Worm (Caenorhabditis elegans) whole organism, late embryonic: ENCODE results near the gene hot-8.
A peak's percentile ranks its signal among the peaks of the same experiment; 100 is the strongest.

Experiments used
- C38D4.7 ChIP-seq: fragments of 200-800 bp; sonication (Bioruptor generic); optimal IDR thresholded peaks from 2 replicates; lab custom pipeline; 2018; ENCODE audit warnings: mild to moderate bottlenecking, missing genetic modification characterization, moderate library complexity, missing compliant biosample characterization
- K09A11.1 ChIP-seq: sonication (generic microtip); optimal IDR thresholded peaks from 2 replicates; lab custom pipeline; 2017; ENCODE audit warnings: antibody characterized with exemption, mild to moderate bottlenecking, missing genetic modification characterization, missing compliant biosample characterization; ENCODE audit not compliant: insufficient read depth
- ahr-1 ChIP-seq: sonication (generic microtip); optimal IDR thresholded peaks from 2 replicates; lab custom pipeline; 2016; ENCODE audit warnings: missing genetic modification characterization, missing compliant biosample characterization
- ama-1 ChIP-seq: fragments of 150-350 bp; optimal IDR thresholded peaks from 2 replicates; lab custom pipeline; 2014
- ceh-14 ChIP-seq: sonication (generic microtip); optimal IDR thresholded peaks from 2 replicates; lab custom pipeline; 2016; ENCODE audit warnings: missing genotype, missing genetic modification characterization, missing compliant biosample characterization
- ceh-18 ChIP-seq: sonication (generic microtip); optimal IDR thresholded peaks from 2 replicates; lab custom pipeline; 2016; ENCODE audit warnings: missing genetic modification characterization, missing compliant biosample characterization
- ceh-2 ChIP-seq: sonication (generic microtip); optimal IDR thresholded peaks from 2 replicates; lab custom pipeline; 2016; ENCODE audit warnings: missing genotype, missing genetic modification characterization, missing compliant biosample characterization
- ceh-24 ChIP-seq: sonication (generic microtip); optimal IDR thresholded peaks from 2 replicates; lab custom pipeline; 2016; ENCODE audit warnings: mild to moderate bottlenecking, missing genetic modification characterization, missing compliant biosample characterization
- ceh-31 ChIP-seq: sonication (generic microtip); optimal IDR thresholded peaks from 2 replicates; lab custom pipeline; 2016; ENCODE audit warnings: missing genetic modification characterization, missing compliant biosample characterization
- ceh-45 ChIP-seq: fragments of 200-800 bp; sonication (Bioruptor generic); IDR thresholded peaks from 2 replicates; pipeline ENCODE4 v1.3.6; 2022; ENCODE audit warnings: missing genetic modification reagents, missing genetic modification characterization, missing compliant biosample characterization
- ceh-48 ChIP-seq: sonication (generic microtip); optimal IDR thresholded peaks from 2 replicates; lab custom pipeline; 2016; ENCODE audit warnings: missing genetic modification characterization, inconsistent platforms, missing compliant biosample characterization
- dmd-4 ChIP-seq: sonication (generic microtip); optimal IDR thresholded peaks from 2 replicates; lab custom pipeline; 2016; ENCODE audit warnings: borderline replicate concordance, missing genetic modification characterization, missing compliant biosample characterization
- dve-1 ChIP-seq: sonication (generic microtip); optimal IDR thresholded peaks from 2 replicates; lab custom pipeline; 2017; ENCODE audit warnings: antibody characterized with exemption, mild to moderate bottlenecking, missing genetic modification characterization, missing compliant biosample characterization
- elt-4 ChIP-seq: sonication (generic microtip); optimal IDR thresholded peaks from 2 replicates; lab custom pipeline; 2016; ENCODE audit warnings: missing genetic modification characterization, missing compliant biosample characterization
- fax-1 ChIP-seq: sonication (generic microtip); optimal IDR thresholded peaks from 2 replicates; lab custom pipeline; 2016; ENCODE audit warnings: missing genotype, missing genetic modification characterization, missing compliant biosample characterization
- gmeb-2 ChIP-seq: sonication (generic microtip); optimal IDR thresholded peaks from 2 replicates; lab custom pipeline; 2016; ENCODE audit warnings: missing genetic modification characterization, inconsistent platforms, missing compliant biosample characterization
- hlh-13 ChIP-seq: fragments of 200-800 bp; sonication (Bioruptor generic); optimal IDR thresholded peaks from 2 replicates; lab custom pipeline; 2018; ENCODE audit warnings: mild to moderate bottlenecking, missing genetic modification characterization, missing compliant biosample characterization
- hlh-15 ChIP-seq: sonication (generic microtip); optimal IDR thresholded peaks from 2 replicates; lab custom pipeline; 2016; ENCODE audit warnings: missing genetic modification characterization, missing compliant biosample characterization
- hlh-30 ChIP-seq: sonication (generic microtip); optimal IDR thresholded peaks from 2 replicates; lab custom pipeline; 2017; ENCODE audit warnings: antibody characterized with exemption, missing genetic modification characterization, missing compliant biosample characterization; ENCODE audit not compliant: insufficient read depth
- hlh-6 ChIP-seq: sonication (generic microtip); optimal IDR thresholded peaks from 2 replicates; lab custom pipeline; 2016; ENCODE audit warnings: missing genotype, missing genetic modification characterization, missing compliant biosample characterization
- lim-6 ChIP-seq: sonication (generic microtip); optimal IDR thresholded peaks from 2 replicates; lab custom pipeline; 2016; ENCODE audit warnings: missing genetic modification characterization, missing compliant biosample characterization
- nfya-1 ChIP-seq: sonication (generic microtip); optimal IDR thresholded peaks from 2 replicates; lab custom pipeline; 2017; ENCODE audit warnings: missing genetic modification characterization, mild to moderate bottlenecking, missing compliant biosample characterization, antibody characterized with exemption, moderate library complexity
- nhr-11 ChIP-seq: fragments of 150-350 bp; optimal IDR thresholded peaks from 2 replicates; lab custom pipeline; 2014; ENCODE audit warnings: missing biosample characterization, missing genetic modification characterization
- nhr-232 ChIP-seq: sonication (generic microtip); optimal IDR thresholded peaks from 2 replicates; lab custom pipeline; 2016; ENCODE audit warnings: missing genetic modification characterization, missing compliant biosample characterization
- pag-3 ChIP-seq: sonication (generic microtip); optimal IDR thresholded peaks from 2 replicates; lab custom pipeline; 2016; ENCODE audit warnings: missing compliant biosample characterization, missing genetic modification characterization, borderline replicate concordance
- pax-1 ChIP-seq: fragments of 150-350 bp; optimal IDR thresholded peaks from 2 replicates; lab custom pipeline; 2014; ENCODE audit warnings: missing biosample characterization, missing genetic modification characterization
- pha-4 ChIP-seq: fragments of 150-350 bp; optimal IDR thresholded peaks from 2 replicates; lab custom pipeline; 2018; ENCODE audit warnings: missing biosample characterization, missing genetic modification reagents, missing genetic modification characterization
- rnt-1 ChIP-seq: sonication (generic microtip); optimal IDR thresholded peaks from 2 replicates; lab custom pipeline; 2016; ENCODE audit warnings: missing genetic modification characterization, missing compliant biosample characterization
- sdc-2 ChIP-seq: sonication (generic microtip); optimal IDR thresholded peaks from 2 replicates; lab custom pipeline; 2016; ENCODE audit warnings: missing genotype, missing genetic modification characterization, missing compliant biosample characterization
- sox-4 ChIP-seq: sonication (generic microtip); optimal IDR thresholded peaks from 2 replicates; lab custom pipeline; 2017; ENCODE audit warnings: mild to moderate bottlenecking, missing genetic modification characterization, inconsistent platforms, missing compliant biosample characterization
- syd-9 ChIP-seq: sonication (generic microtip); optimal IDR thresholded peaks from 2 replicates; lab custom pipeline; 2016; ENCODE audit warnings: mild to moderate bottlenecking, missing genetic modification characterization, moderate library complexity, missing compliant biosample characterization
- tbx-2 ChIP-seq: sonication (generic microtip); optimal IDR thresholded peaks from 2 replicates; lab custom pipeline; 2016; ENCODE audit warnings: missing genetic modification characterization, missing compliant biosample characterization
- ttx-3 ChIP-seq: sonication (generic microtip); optimal IDR thresholded peaks from 2 replicates; lab custom pipeline; 2016; ENCODE audit warnings: missing genetic modification reagents, missing genetic modification characterization, missing compliant biosample characterization
- unc-3 ChIP-seq, 2 experiments: fragments of 200-800 bp in 1 of 2; sonication (Bioruptor generic) in 1 of 2; sonication (generic microtip) in 1 of 2; conservative IDR thresholded peaks in 1 of 2; optimal IDR thresholded peaks in 1 of 2; 2 replicates each; pipeline versions ENCODE4 v1.3.6 to Lab custom; 2016 to 2022; ENCODE audit warnings: missing compliant biosample characterization in 2 of 2, missing genetic modification characterization in 2 of 2, missing genetic modification reagents in 1 of 2
- unc-42 ChIP-seq: sonication (generic microtip); optimal IDR thresholded peaks from 2 replicates; lab custom pipeline; 2016; ENCODE audit warnings: missing genotype, missing genetic modification characterization, missing compliant biosample characterization
- unc-55 ChIP-seq: sonication (generic microtip); optimal IDR thresholded peaks from 2 replicates; lab custom pipeline; 2017; ENCODE audit warnings: missing biosample characterization, missing genetic modification reagents, missing genetic modification characterization
- zip-5 ChIP-seq: sonication (generic microtip); optimal IDR thresholded peaks from 2 replicates; lab custom pipeline; 2016; ENCODE audit warnings: missing genetic modification characterization, missing compliant biosample characterization

hot-8 gene

DNA sequence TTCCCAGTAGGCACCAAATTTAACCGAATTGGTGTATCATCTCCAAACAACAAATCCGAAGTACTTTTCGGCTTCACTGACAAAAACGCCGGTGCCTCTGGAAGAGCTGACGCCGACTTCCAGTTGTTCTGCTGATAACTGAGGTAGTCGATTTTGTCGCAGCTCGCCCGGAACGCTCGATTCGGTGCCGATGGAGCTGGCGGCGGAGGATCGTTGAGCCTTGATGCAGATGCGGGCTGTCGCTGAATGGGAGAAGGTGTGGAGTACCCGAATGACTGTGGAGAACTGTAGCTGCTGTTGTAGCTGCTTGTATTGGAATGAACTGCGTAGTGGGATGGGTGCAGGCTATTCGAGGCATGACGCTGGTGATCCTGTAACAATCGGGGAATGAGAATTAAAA is 33.1 kb downstream of the hot-8 start (continued):
- no peak for TF ChIP-seq tbx-2 (tag; lab: Kevin White, UChicago)
- TF ChIP-seq rnt-1 (tag; lab: Kevin White, UChicago), result no peak

DNA sequence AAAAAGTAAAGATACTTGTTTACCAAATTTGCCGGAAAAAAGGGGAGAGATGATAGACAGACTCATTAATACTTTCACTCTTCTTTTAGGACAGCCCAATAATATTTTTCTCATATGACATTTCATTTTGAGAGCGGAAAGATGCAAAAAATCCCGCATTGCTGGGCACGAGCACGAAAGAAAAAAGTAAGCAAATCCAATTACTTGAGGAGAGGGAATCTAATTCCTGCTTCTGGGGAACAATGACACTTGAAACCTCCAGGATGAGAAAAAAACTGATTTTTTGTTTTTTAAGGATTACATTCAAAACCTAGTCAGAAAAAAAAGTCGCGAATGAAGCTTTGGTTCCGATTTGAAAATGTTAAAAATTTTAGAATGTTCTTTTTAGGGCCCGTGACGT is 36.7 kb downstream of the hot-8 start:
- TF ChIP-seq hlh-15 (tag; lab: Kevin White, UChicago), result no peak
- no peak for TF ChIP-seq pag-3
- no peak for TF ChIP-seq gmeb-2 (tag; lab: Kevin White, UChicago)
- TF ChIP-seq unc-42, result peak; percentile 64
- no peak for TF ChIP-seq nhr-11 (tag; lab: Kevin White, UChicago)

ce11 chrX:1218457-1218856 is 38.4 kb downstream of the hot-8 start:
- TF ChIP-seq lim-6 (no peak), unc-55 (GFP tag; lab: Kevin White, UChicago) (no peak), sdc-2 (tag; lab: Kevin White, UChicago) (no peak), hlh-30 (no peak), K09A11.1 (tag; lab: Kevin White, UChicago) (no peak), nfya-1 (no peak), ceh-14 (tag; lab: Kevin White, UChicago) (no peak), tbx-2 (tag; lab: Kevin White, UChicago) (no peak), ahr-1 (tag; lab: Kevin White, UChicago) (no peak)

ce11 chrX:1222391-1222790 is 42.3 kb downstream of the hot-8 start:
- TF ChIP-seq pha-4 (tag; lab: Kevin White, UChicago), result no peak
- TF ChIP-seq nhr-11 (tag; lab: Kevin White, UChicago), result no peak
- TF ChIP-seq dve-1 (tag; lab: Kevin White, UChicago), result no peak
- TF ChIP-seq ttx-3 (tag; lab: Kevin White, UChicago), result no peak
- TF ChIP-seq ceh-18, result no peak
- peak; percentile 10 for TF ChIP-seq tbx-2 (tag; lab: Kevin White, UChicago)
- TF ChIP-seq zip-5 (tag; lab: Kevin White, UChicago), result no peak
- TF ChIP-seq fax-1 (tag; lab: Kevin White, UChicago), result no peak
- TF ChIP-seq ceh-24, result no peak
- no peak for TF ChIP-seq unc-3 (GFP tag; conservative IDR thresholded peaks at IDR 0.05; lab: Robert Waterston, UW)
- no peak for TF ChIP-seq unc-3 (tag; optimal IDR thresholded peaks at IDR 0.05; lab: Kevin White, UChicago)
- TF ChIP-seq sox-4, result no peak
- peak; percentile 26 for TF ChIP-seq ceh-48 (tag; lab: Kevin White, UChicago)
- no peak for TF ChIP-seq pax-1
- TF ChIP-seq ceh-31 (tag; lab: Kevin White, UChicago), result peak; percentile 3

- no peak for TF ChIP-seq sox-4
- no peak for TF ChIP-seq rnt-1 (tag; lab: Kevin White, UChicago)
- no peak for TF ChIP-seq pag-3
- no peak for TF ChIP-seq dmd-4 (tag; lab: Kevin White, UChicago)
- TF ChIP-seq C38D4.7 (GFP tag; lab: Kevin White, UChicago), result no peak
- no peak for TF ChIP-seq ceh-14 (tag; lab: Kevin White, UChicago)
- TF ChIP-seq hlh-30, result no peak
- TF ChIP-seq ceh-48 (tag; lab: Kevin White, UChicago), result no peak
- TF ChIP-seq ceh-2 (tag; lab: Kevin White, UChicago), result no peak
- TF ChIP-seq ceh-31 (tag; lab: Kevin White, UChicago), result no peak
- TF ChIP-seq fax-1 (tag; lab: Kevin White, UChicago), result no peak
- no peak for TF ChIP-seq unc-3 (GFP tag; conservative IDR thresholded peaks at IDR 0.05; lab: Robert Waterston, UW)
- TF ChIP-seq unc-3 (tag; optimal IDR thresholded peaks at IDR 0.05; lab: Kevin White, UChicago), result no peak
- no peak for TF ChIP-seq elt-4
- no peak for TF ChIP-seq ama-1
- TF ChIP-seq ceh-45, result no peak
- TF ChIP-seq syd-9 (tag; lab: Kevin White, UChicago), result no peak
- TF ChIP-seq hlh-15 (tag; lab: Kevin White, UChicago), result no peak
- TF ChIP-seq nhr-232 (tag; lab: Kevin White, UChicago), result no peak
- TF ChIP-seq hlh-13 (GFP tag; lab: Kevin White, UChicago), result no peak
- no peak for TF ChIP-seq hlh-6
Measured at ce11 chrX:1223089-1223488, 43.0 kb downstream of the hot-8 start.
